Worm (Caenorhabditis elegans) whole organism, L2 larva: ENCODE data around the gene W06A7.2.
A peak's percentile ranks its signal among the peaks of the same experiment; 100 is the strongest.

Source experiments
- F13H6.1 ChIP-seq: sonication (generic microtip); optimal IDR thresholded peaks from 2 replicates; lab custom pipeline; 2016; ENCODE audit warnings: missing genetic modification characterization, missing compliant biosample characterization
- R02D3.7 ChIP-seq: fragments of 150-350 bp; optimal IDR thresholded peaks from 2 replicates; lab custom pipeline; 2014; ENCODE audit warnings: missing biosample characterization, missing genetic modification characterization
- ZK546.5 ChIP-seq: sonication (generic microtip); optimal IDR thresholded peaks from 2 replicates; lab custom pipeline; 2017; ENCODE audit warnings: missing biosample characterization, missing genetic modification characterization
- aly-2 ChIP-seq: fragments of 150-350 bp; optimal IDR thresholded peaks from 2 replicates; lab custom pipeline; 2014; ENCODE audit warnings: missing biosample characterization, missing genetic modification characterization
- blmp-1 ChIP-seq: sonication (generic microtip); optimal IDR thresholded peaks from 2 replicates; lab custom pipeline; 2017; ENCODE audit warnings: missing genetic modification characterization, mild to moderate bottlenecking, missing compliant biosample characterization, antibody characterized with exemption, moderate library complexity; ENCODE audit not compliant: insufficient read depth
- ceh-16 ChIP-seq: fragments of 150-350 bp; optimal IDR thresholded peaks from 2 replicates; lab custom pipeline; 2014; ENCODE audit warnings: missing biosample characterization, missing genetic modification characterization
- ceh-82 ChIP-seq: fragments of 150-350 bp; optimal IDR thresholded peaks from 2 replicates; lab custom pipeline; 2014; ENCODE audit warnings: missing biosample characterization, missing genetic modification characterization
- dmd-4 ChIP-seq: sonication (generic microtip); optimal IDR thresholded peaks from 2 replicates; lab custom pipeline; 2017; ENCODE audit warnings: missing biosample characterization, missing genetic modification characterization
- egl-27 ChIP-seq: sonication (generic microtip); optimal IDR thresholded peaks from 3 replicates; lab custom pipeline; 2017; ENCODE audit warnings: missing biosample characterization, missing genetic modification reagents, missing genetic modification characterization
- elt-3 ChIP-seq: sonication (generic microtip); optimal IDR thresholded peaks from 2 replicates; lab custom pipeline; 2017; ENCODE audit warnings: missing biosample characterization, missing genetic modification characterization
- fos-1 ChIP-seq: fragments of 150-350 bp; optimal IDR thresholded peaks from 2 replicates; lab custom pipeline; 2014; ENCODE audit warnings: missing biosample characterization, missing genetic modification characterization
- gmeb-1 ChIP-seq: fragments of 150-350 bp; optimal IDR thresholded peaks from 2 replicates; lab custom pipeline; 2014; ENCODE audit warnings: missing biosample characterization, missing genetic modification characterization
- lin-11 ChIP-seq: fragments of 150-350 bp; sonication (generic microtip); optimal IDR thresholded peaks from 2 replicates; lab custom pipeline; 2014; ENCODE audit warnings: missing biosample characterization, missing genetic modification characterization, inconsistent platforms, mixed read lengths
- lin-13 ChIP-seq: fragments of 150-350 bp; optimal IDR thresholded peaks from 2 replicates; lab custom pipeline; 2014; ENCODE audit warnings: missing biosample characterization, missing genetic modification reagents, missing genetic modification characterization
- lin-39 ChIP-seq: fragments of 150-350 bp; optimal IDR thresholded peaks from 2 replicates; lab custom pipeline; 2014; ENCODE audit warnings: missing biosample characterization, missing genetic modification reagents, missing genetic modification characterization
- lsy-2 ChIP-seq, 2 experiments: fragments of 150-350 bp in 1 of 2; sonication (generic microtip) in 1 of 2; optimal IDR thresholded peaks; 2 replicates each; lab custom pipeline; 2014 to 2017; ENCODE audit warnings: missing biosample characterization in 2 of 2, missing genetic modification characterization in 2 of 2
- mab-5 ChIP-seq: fragments of 150-350 bp; optimal IDR thresholded peaks from 2 replicates; lab custom pipeline; 2014; ENCODE audit warnings: missing biosample characterization, missing genetic modification characterization
- mdl-1 ChIP-seq, 2 experiments: fragments of 150-350 bp in 1 of 2; sonication (generic microtip) in 1 of 2; optimal IDR thresholded peaks; 2 replicates each; lab custom pipeline; 2017; ENCODE audit warnings: missing biosample characterization in 2 of 2, missing genetic modification characterization in 2 of 2
- nhr-11 ChIP-seq: fragments of 150-350 bp; optimal IDR thresholded peaks from 2 replicates; lab custom pipeline; 2014; ENCODE audit warnings: missing biosample characterization, missing genetic modification characterization
- nhr-12 ChIP-seq: fragments of 150-350 bp; optimal IDR thresholded peaks from 2 replicates; lab custom pipeline; 2014; ENCODE audit warnings: missing biosample characterization, missing genetic modification characterization
- nhr-129 ChIP-seq: fragments of 150-350 bp; optimal IDR thresholded peaks from 2 replicates; lab custom pipeline; 2014; ENCODE audit warnings: missing biosample characterization, missing genetic modification characterization
- nhr-21 ChIP-seq: fragments of 150-350 bp; optimal IDR thresholded peaks from 2 replicates; lab custom pipeline; 2014; ENCODE audit warnings: missing biosample characterization, missing genetic modification characterization
- nhr-23 ChIP-seq: fragments of 150-350 bp; optimal IDR thresholded peaks from 2 replicates; lab custom pipeline; 2014; ENCODE audit warnings: missing biosample characterization, missing genetic modification reagents, missing genetic modification characterization
- nhr-237 ChIP-seq: fragments of 150-350 bp; optimal IDR thresholded peaks from 2 replicates; lab custom pipeline; 2014; ENCODE audit warnings: missing biosample characterization, missing genetic modification characterization
- nhr-25 ChIP-seq: fragments of 150-350 bp; sonication (generic microtip); optimal IDR thresholded peaks from 3 replicates; lab custom pipeline; 2014; ENCODE audit warnings: missing biosample characterization, missing genetic modification characterization
- nhr-77 ChIP-seq: fragments of 150-350 bp; optimal IDR thresholded peaks from 2 replicates; lab custom pipeline; 2014; ENCODE audit warnings: missing biosample characterization, missing genetic modification characterization
- peb-1 ChIP-seq: fragments of 150-350 bp; optimal IDR thresholded peaks from 2 replicates; lab custom pipeline; 2014; ENCODE audit warnings: missing biosample characterization, missing genetic modification characterization
- sem-4 ChIP-seq: fragments of 150-350 bp; optimal IDR thresholded peaks from 2 replicates; lab custom pipeline; 2014; ENCODE audit warnings: missing biosample characterization, missing genetic modification reagents, missing genetic modification characterization
- sma-3 ChIP-seq: sonication (generic microtip); optimal IDR thresholded peaks from 2 replicates; lab custom pipeline; 2016; ENCODE audit warnings: missing genetic modification reagents, missing genetic modification characterization, missing compliant biosample characterization
- sma-9 ChIP-seq, 2 experiments: fragments of 150-350 bp in 1 of 2; sonication (generic microtip) in 1 of 2; optimal IDR thresholded peaks; 2 replicates each; lab custom pipeline; 2014 to 2016; ENCODE audit warnings: missing genetic modification characterization in 2 of 2, mild to moderate bottlenecking in 1 of 2, missing biosample characterization in 1 of 2, missing compliant biosample characterization in 1 of 2, missing genetic modification reagents in 1 of 2, moderate library complexity in 1 of 2
- snpc-4 ChIP-seq: fragments of 150-350 bp; optimal IDR thresholded peaks from 2 replicates; lab custom pipeline; 2014; ENCODE audit warnings: missing biosample characterization, missing genetic modification characterization
- unc-39 ChIP-seq: fragments of 150-350 bp; optimal IDR thresholded peaks from 2 replicates; lab custom pipeline; 2014; ENCODE audit warnings: missing biosample characterization, missing genetic modification characterization
- unc-55 ChIP-seq: fragments of 150-350 bp; sonication (generic microtip); optimal IDR thresholded peaks from 3 replicates; lab custom pipeline; 2014; ENCODE audit warnings: missing biosample characterization, missing genetic modification reagents, missing genetic modification characterization
- unc-62 ChIP-seq: fragments of 150-350 bp; optimal IDR thresholded peaks from 2 replicates; lab custom pipeline; 2014; ENCODE audit warnings: missing biosample characterization, missing genetic modification reagents, missing genetic modification characterization
- zag-1 ChIP-seq: fragments of 150-350 bp; optimal IDR thresholded peaks from 2 replicates; lab custom pipeline; 2014; ENCODE audit warnings: missing biosample characterization, missing genetic modification characterization
- ztf-11 ChIP-seq: sonication (generic microtip); optimal IDR thresholded peaks from 2 replicates; lab custom pipeline; 2017; ENCODE audit warnings: missing biosample characterization, missing genetic modification characterization
- ztf-4 ChIP-seq: fragments of 150-350 bp; optimal IDR thresholded peaks from 2 replicates; lab custom pipeline; 2014; ENCODE audit warnings: missing biosample characterization, missing genetic modification characterization

The W06A7.2 gene

ce11 chrV:14851206-14851605 lies 29.6 kb downstream of the W06A7.2 start (continued):
- TF ChIP-seq nhr-77 (no peak), elt-3 (tag; lab: Kevin White, UChicago) (no peak), nhr-237 (tag; lab: Kevin White, UChicago) (no peak), gmeb-1 (tag; lab: Kevin White, UChicago) (no peak), nhr-12 (tag; lab: Kevin White, UChicago) (no peak), F13H6.1 (tag; lab: Kevin White, UChicago) (peak; percentile 48), unc-39 (tag; lab: Kevin White, UChicago) (no peak), lin-39 (no peak), ztf-11 (tag; lab: Kevin White, UChicago) (no peak), snpc-4 (tag; lab: Kevin White, UChicago) (no peak), nhr-21 (tag; lab: Kevin White, UChicago) (no peak), nhr-23 (no peak), peb-1 (tag; lab: Kevin White, UChicago) (no peak), dmd-4 (tag; lab: Kevin White, UChicago) (no peak)

ce11 chrV:14851972-14852371 lies 30.3 kb downstream of the W06A7.2 start:
- TF ChIP-seq fos-1 (no peak), R02D3.7 (tag; lab: Kevin White, UChicago) (no peak), sma-3 (GFP tag; lab: Kevin White, UChicago) (no peak), ZK546.5 (tag; lab: Kevin White, UChicago) (no peak), unc-55 (no peak), nhr-23 (no peak), lsy-2 (tag; optimal IDR thresholded peaks at IDR 0.05; lab: Kevin White, UChicago) (no peak), sem-4 (tag; lab: Kevin White, UChicago) (no peak), nhr-11 (tag; lab: Kevin White, UChicago) (no peak), ztf-11 (tag; lab: Kevin White, UChicago) (no peak), mdl-1 (tag; optimal IDR thresholded peaks at IDR 0.05; lab: Kevin White, UChicago) (no peak)

DNA sequence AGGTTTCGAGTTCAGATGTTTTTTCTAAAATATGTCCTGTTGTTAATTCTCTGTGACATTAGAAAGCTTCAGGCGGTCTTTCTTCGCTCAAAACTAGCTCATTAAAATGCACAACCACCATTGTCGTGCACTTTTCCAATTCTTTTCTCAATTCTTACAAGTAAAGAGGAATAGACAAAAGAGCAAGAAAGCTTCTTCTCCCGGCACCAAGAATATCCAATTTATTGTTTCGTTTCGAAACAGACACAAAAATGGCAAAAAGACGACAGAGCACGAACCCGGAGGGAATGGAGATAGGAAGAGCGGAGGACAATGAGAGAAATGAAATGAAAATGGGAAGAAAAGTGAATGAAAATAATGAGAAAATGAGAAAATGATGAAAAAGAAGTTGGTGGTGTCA lies 31.0 kb downstream of the W06A7.2 start:
- TF ChIP-seq mab-5 (tag; lab: Kevin White, UChicago) (no peak), nhr-129 (tag; lab: Kevin White, UChicago) (peak; percentile 13), blmp-1 (tag; lab: Kevin White, UChicago) (no peak), unc-62 (GFP tag; lab: Kevin White, UChicago) (no peak), zag-1 (tag; lab: Kevin White, UChicago) (peak; percentile 12), unc-55 (peak; percentile 2)
- TF ChIP-seq, all 48 proteins: peak for 3

DNA sequence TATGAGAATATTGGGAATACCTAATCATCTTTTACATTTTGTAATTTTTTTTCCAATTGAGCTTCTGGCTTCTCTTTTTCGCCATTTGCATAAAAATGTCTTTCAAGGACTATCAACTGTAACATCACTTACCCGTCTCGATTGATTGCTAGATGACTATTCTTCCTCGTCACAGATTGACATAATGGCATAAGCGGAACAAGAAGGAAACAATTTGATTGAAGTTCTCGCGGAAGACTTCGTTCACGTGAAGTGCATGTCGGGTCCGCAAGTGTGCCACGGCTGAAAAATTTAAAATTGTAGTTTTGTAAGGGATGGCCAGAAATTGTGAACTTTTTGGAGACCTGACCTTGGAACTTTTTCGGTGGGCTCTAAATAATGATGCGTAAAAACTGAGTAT lies 32.1 kb downstream of the W06A7.2 start:
- no peak for TF ChIP-seq lin-13 (GFP tag; lab: Kevin White, UChicago)
- TF ChIP-seq ceh-82: no peak
- no peak for TF ChIP-seq snpc-4 (tag; lab: Kevin White, UChicago)
- no peak for TF ChIP-seq nhr-11 (tag; lab: Kevin White, UChicago)
- no peak for TF ChIP-seq fos-1
- TF ChIP-seq ZK546.5 (tag; lab: Kevin White, UChicago): no peak
- no peak for TF ChIP-seq unc-55
- TF ChIP-seq unc-39 (tag; lab: Kevin White, UChicago): no peak
- TF ChIP-seq sma-3 (GFP tag; lab: Kevin White, UChicago): no peak

DNA sequence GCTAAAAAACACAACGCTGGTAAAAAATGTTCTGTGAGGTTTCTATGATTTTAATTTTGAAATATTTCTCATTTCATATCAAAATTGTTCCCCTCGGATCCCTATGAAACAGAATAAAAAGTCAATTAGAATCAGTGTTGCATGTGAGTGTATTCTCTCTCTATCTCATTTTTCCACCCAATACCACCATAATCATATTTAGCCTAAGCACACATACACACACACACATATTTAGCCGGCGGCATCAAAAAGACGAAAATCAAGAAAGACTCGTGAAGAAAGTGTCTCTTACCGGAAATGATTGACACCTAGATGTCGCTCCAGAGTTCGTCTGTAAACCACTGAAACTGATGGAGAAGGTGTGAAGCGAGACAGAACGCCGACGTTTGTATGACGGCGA lies 32.6 kb downstream of the W06A7.2 start:
- no peak for TF ChIP-seq nhr-21 (tag; lab: Kevin White, UChicago)
- no peak for TF ChIP-seq aly-2

DNA sequence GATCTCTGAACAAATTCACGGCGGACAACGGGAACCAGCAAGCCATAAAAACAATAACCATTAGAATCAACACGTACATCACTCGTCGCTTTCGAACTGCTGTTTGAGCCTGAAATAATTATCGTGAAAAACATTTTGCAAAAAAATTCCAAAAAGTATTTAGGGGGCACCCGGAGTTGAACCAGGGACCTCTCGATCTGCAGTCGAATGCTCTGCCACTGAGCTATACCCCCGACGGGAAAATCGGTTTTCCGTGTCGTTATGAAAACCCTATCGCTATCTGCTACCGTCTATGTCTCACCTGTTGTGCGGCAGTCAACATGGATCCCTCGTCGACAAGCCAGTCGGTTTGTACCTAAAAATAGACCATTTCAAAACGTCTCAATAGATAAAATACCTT lies 34.0 kb downstream of the W06A7.2 start:
- TF ChIP-seq gmeb-1 (tag; lab: Kevin White, UChicago) (peak; percentile 37), aly-2 (no peak), dmd-4 (tag; lab: Kevin White, UChicago) (no peak), lin-11 (tag; lab: Kevin White, UChicago) (peak; percentile 21), sma-9 (GFP tag; optimal IDR thresholded peaks at IDR 0.05; lab: Kevin White, UChicago) (peak; percentile 23), sma-9 (tag; optimal IDR thresholded peaks at IDR 0.05; lab: Kevin White, UChicago) (no peak), nhr-25 (tag; lab: Kevin White, UChicago) (no peak), snpc-4 (tag; lab: Kevin White, UChicago) (peak; percentile 58), R02D3.7 (tag; lab: Kevin White, UChicago) (no peak), ceh-16 (tag; lab: Kevin White, UChicago) (no peak), unc-55 (peak; percentile 17), nhr-12 (tag; lab: Kevin White, UChicago) (no peak), unc-39 (tag; lab: Kevin White, UChicago) (no peak), nhr-129 (tag; lab: Kevin White, UChicago) (peak; percentile 31), ztf-11 (tag; lab: Kevin White, UChicago) (no peak), peb-1 (tag; lab: Kevin White, UChicago) (no peak), lin-13 (GFP tag; lab: Kevin White, UChicago) (no peak), egl-27 (no peak), zag-1 (tag; lab: Kevin White, UChicago) (no peak), lin-39 (no peak), ztf-4 (tag; lab: Kevin White, UChicago) (no peak)
